Worm (Caenorhabditis elegans) whole organism, young adult: ENCODE data around the gene myrf-1.

Experiments
- B0261.1 ChIP-seq: sonication (generic microtip); optimal IDR thresholded peaks from 2 replicates; lab custom pipeline; 2016; ENCODE audit warnings: mild to moderate bottlenecking, missing genetic modification characterization, moderate library complexity, missing compliant biosample characterization
- C06A6.2 ChIP-seq: fragments of 200-800 bp; sonication (Bioruptor generic); conservative IDR thresholded peaks from 2 replicates; pipeline ENCODE4 v1.3.6; 2022; ENCODE audit warnings: missing genetic modification characterization, missing compliant biosample characterization
- F23B12.7 ChIP-seq: sonication (generic microtip); optimal IDR thresholded peaks from 2 replicates; lab custom pipeline; 2017; ENCODE audit warnings: missing genetic modification characterization, mild to moderate bottlenecking, missing compliant biosample characterization, antibody characterized with exemption, moderate library complexity; ENCODE audit not compliant: insufficient read depth
- F52B5.7 ChIP-seq: sonication (generic microtip); optimal IDR thresholded peaks from 2 replicates; lab custom pipeline; 2016; ENCODE audit warnings: mild to moderate bottlenecking, missing genetic modification characterization, missing compliant biosample characterization
- F57A8.1 ChIP-seq: fragments of 200-800 bp; sonication (Bioruptor generic); optimal IDR thresholded peaks from 2 replicates; lab custom pipeline; 2018; ENCODE audit warnings: mild to moderate bottlenecking, missing genetic modification characterization, moderate library complexity, missing compliant biosample characterization
- K12H6.12 ChIP-seq: fragments of 200-800 bp; sonication (Bioruptor generic); optimal IDR thresholded peaks from 2 replicates; lab custom pipeline; 2018; ENCODE audit warnings: mild to moderate bottlenecking, missing genetic modification characterization, missing compliant biosample characterization
- Y53G8AR.9 ChIP-seq: fragments of 200-800 bp; sonication (Bioruptor generic); conservative IDR thresholded peaks from 2 replicates; pipeline ENCODE4 v1.3.6; 2022; ENCODE audit warnings: missing genetic modification reagents, missing genetic modification characterization, missing compliant biosample characterization
- Y95B8A.8 ChIP-seq: fragments of 200-800 bp; sonication (Bioruptor generic); IDR thresholded peaks from 2 replicates; pipeline ENCODE4 v1.3.6; 2022; ENCODE audit warnings: missing genetic modification reagents, missing genetic modification characterization, missing compliant biosample characterization
- akir-1 ChIP-seq: fragments of 200-800 bp; sonication (Bioruptor generic); optimal IDR thresholded peaks from 2 replicates; lab custom pipeline; 2018; ENCODE audit warnings: mild to moderate bottlenecking, missing genetic modification characterization, moderate library complexity, missing compliant biosample characterization
- atf-7 ChIP-seq: sonication (generic microtip); optimal IDR thresholded peaks from 2 replicates; lab custom pipeline; 2017; ENCODE audit warnings: mild to moderate bottlenecking, missing genetic modification characterization, missing compliant biosample characterization
- attf-3 ChIP-seq: fragments of 200-800 bp; sonication (Bioruptor generic); conservative IDR thresholded peaks from 2 replicates; pipeline ENCODE4 v1.3.6; 2022; ENCODE audit warnings: missing genetic modification reagents, missing genetic modification characterization, missing compliant biosample characterization
- attf-5 ChIP-seq: fragments of 200-800 bp; sonication (Bioruptor generic); optimal IDR thresholded peaks from 2 replicates; lab custom pipeline; 2018; ENCODE audit warnings: mild to moderate bottlenecking, missing genetic modification characterization, missing compliant biosample characterization
- cebp-1 ChIP-seq, 2 experiments: fragments of 200-800 bp in 1 of 2; sonication (Bioruptor generic) in 1 of 2; sonication (generic microtip) in 1 of 2; IDR thresholded peaks in 1 of 2; optimal IDR thresholded peaks in 1 of 2; 2 replicates each; pipeline versions ENCODE4 v1.3.6 to Lab custom; 2017 to 2022; ENCODE audit warnings: missing compliant biosample characterization in 2 of 2, missing genetic modification characterization in 2 of 2, mild to moderate bottlenecking in 1 of 2, missing genetic modification reagents in 1 of 2, moderate library complexity in 1 of 2
- ceh-27 ChIP-seq: fragments of 200-800 bp; sonication (Bioruptor generic); optimal IDR thresholded peaks from 2 replicates; lab custom pipeline; 2018; ENCODE audit warnings: mild to moderate bottlenecking, missing genetic modification characterization, moderate library complexity, missing compliant biosample characterization
- chd-7 ChIP-seq: sonication (generic microtip); optimal IDR thresholded peaks from 2 replicates; lab custom pipeline; 2016; ENCODE audit warnings: mild to moderate bottlenecking, missing genetic modification characterization, moderate library complexity, missing compliant biosample characterization
- dox-1 ChIP-seq: fragments of 200-800 bp; sonication (Bioruptor generic); IDR thresholded peaks from 2 replicates; pipeline ENCODE4 v1.3.6; 2022; ENCODE audit warnings: missing genetic modification reagents, missing genetic modification characterization, missing compliant biosample characterization
- dpl-1 ChIP-seq: fragments of 150-350 bp; optimal IDR thresholded peaks from 2 replicates; lab custom pipeline; 2014; ENCODE audit warnings: missing biosample characterization, missing genetic modification reagents, missing genetic modification characterization
- egrh-3 ChIP-seq: fragments of 200-800 bp; sonication (Bioruptor generic); IDR thresholded peaks from 2 replicates; pipeline ENCODE4 v1.3.6; 2022; ENCODE audit warnings: missing genetic modification reagents, missing genetic modification characterization, missing compliant biosample characterization
- ekl-4 ChIP-seq: fragments of 200-800 bp; sonication (Bioruptor generic); IDR thresholded peaks from 2 replicates; pipeline ENCODE4 v1.3.6; 2022; ENCODE audit warnings: missing genetic modification reagents, missing genetic modification characterization, missing compliant biosample characterization
- fkh-3 ChIP-seq: sonication (generic microtip); optimal IDR thresholded peaks from 2 replicates; lab custom pipeline; 2016; ENCODE audit warnings: mild to moderate bottlenecking, missing genetic modification characterization, missing compliant biosample characterization
- gei-17 ChIP-seq: fragments of 200-800 bp; sonication (Bioruptor generic); optimal IDR thresholded peaks from 2 replicates; lab custom pipeline; 2018; ENCODE audit warnings: mild to moderate bottlenecking, missing genetic modification characterization, missing compliant biosample characterization
- hmg-1.2 ChIP-seq: fragments of 200-800 bp; sonication (Bioruptor generic); IDR thresholded peaks from 2 replicates; pipeline ENCODE4 v1.3.6; 2022; ENCODE audit warnings: missing genetic modification reagents, missing genetic modification characterization, missing compliant biosample characterization
- let-526 ChIP-seq: fragments of 200-800 bp; sonication (Bioruptor generic); IDR thresholded peaks from 2 replicates; pipeline ENCODE4 v1.3.6; 2022; ENCODE audit warnings: missing genetic modification reagents, missing genetic modification characterization, missing compliant biosample characterization
- let-607 ChIP-seq, 2 experiments: fragments of 200-800 bp in 1 of 2; sonication (Bioruptor generic) in 1 of 2; sonication (generic microtip) in 1 of 2; optimal IDR thresholded peaks; 2 replicates each; lab custom pipeline; 2016 to 2018; ENCODE audit warnings: mild to moderate bottlenecking in 2 of 2, missing compliant biosample characterization in 2 of 2, missing genetic modification characterization in 2 of 2, moderate library complexity in 2 of 2, missing genotype in 1 of 2
- lin-26 ChIP-seq: fragments of 200-800 bp; sonication (Bioruptor generic); IDR thresholded peaks from 2 replicates; pipeline ENCODE4 v1.3.6; 2022; ENCODE audit warnings: missing genetic modification reagents, missing genetic modification characterization, missing compliant biosample characterization
- lsy-27 ChIP-seq: sonication (generic microtip); optimal IDR thresholded peaks from 2 replicates; lab custom pipeline; 2017; ENCODE audit warnings: missing genetic modification characterization, mild to moderate bottlenecking, missing compliant biosample characterization, antibody characterized with exemption, missing genotype, borderline replicate concordance; ENCODE audit not compliant: insufficient read depth
- madf-10 ChIP-seq: sonication (generic microtip); optimal IDR thresholded peaks from 2 replicates; lab custom pipeline; 2016; ENCODE audit warnings: mild to moderate bottlenecking, missing genetic modification characterization, missing compliant biosample characterization
- madf-3 ChIP-seq: fragments of 200-800 bp; sonication (Bioruptor generic); IDR thresholded peaks from 2 replicates; pipeline ENCODE4 v1.3.6; 2022; ENCODE audit warnings: missing genetic modification reagents, missing genetic modification characterization, missing compliant biosample characterization
- madf-6 ChIP-seq: fragments of 200-800 bp; sonication (Bioruptor generic); IDR thresholded peaks from 2 replicates; pipeline ENCODE4 v1.3.6; 2022; ENCODE audit warnings: missing genetic modification reagents, missing genetic modification characterization, missing compliant biosample characterization
- mcd-1 ChIP-seq: fragments of 200-800 bp; sonication (Bioruptor generic); IDR thresholded peaks from 2 replicates; pipeline ENCODE4 v1.3.6; 2022; ENCODE audit warnings: missing genetic modification reagents, missing genetic modification characterization, missing compliant biosample characterization
- nfya-1 ChIP-seq: sonication (generic microtip); optimal IDR thresholded peaks from 2 replicates; lab custom pipeline; 2017; ENCODE audit warnings: antibody characterized with exemption, missing compliant biosample characterization, missing genetic modification characterization, borderline replicate concordance; ENCODE audit not compliant: insufficient read depth
- nfya-2 ChIP-seq: fragments of 200-800 bp; sonication (Bioruptor generic); IDR thresholded peaks from 2 replicates; pipeline ENCODE4 v1.3.6; 2022; ENCODE audit warnings: missing genetic modification reagents, missing genetic modification characterization, missing compliant biosample characterization
- nhr-80 ChIP-seq: sonication (generic microtip); optimal IDR thresholded peaks from 2 replicates; lab custom pipeline; 2016; ENCODE audit warnings: missing genetic modification characterization, missing compliant biosample characterization
- nhr-90 ChIP-seq: sonication (generic microtip); optimal IDR thresholded peaks from 2 replicates; lab custom pipeline; 2016; ENCODE audit warnings: missing genotype, mild to moderate bottlenecking, missing genetic modification characterization, missing compliant biosample characterization
- pbrm-1 ChIP-seq: fragments of 200-800 bp; sonication (Bioruptor generic); IDR thresholded peaks from 2 replicates; pipeline ENCODE4 v1.3.6; 2022; ENCODE audit warnings: missing genetic modification reagents, missing genetic modification characterization, missing compliant biosample characterization
- rcor-1 ChIP-seq: fragments of 200-800 bp; sonication (Bioruptor generic); IDR thresholded peaks from 2 replicates; pipeline ENCODE4 v1.3.6; 2022; ENCODE audit warnings: missing genetic modification reagents, missing genetic modification characterization, missing compliant biosample characterization
- repo-1 ChIP-seq: sonication (generic microtip); optimal IDR thresholded peaks from 2 replicates; lab custom pipeline; 2017; ENCODE audit warnings: mild to moderate bottlenecking, missing genetic modification characterization, missing compliant biosample characterization
- sdz-38 ChIP-seq: sonication (generic microtip); optimal IDR thresholded peaks from 2 replicates; lab custom pipeline; 2016; ENCODE audit warnings: missing genotype, missing genetic modification characterization, missing compliant biosample characterization
- snpc-1.1 ChIP-seq: sonication (generic microtip); optimal IDR thresholded peaks from 2 replicates; lab custom pipeline; 2017; ENCODE audit warnings: missing genetic modification characterization, mild to moderate bottlenecking, missing compliant biosample characterization, antibody characterized with exemption, moderate library complexity, missing genotype, missing genetic modification reagents; ENCODE audit not compliant: insufficient read depth
- snpc-4 ChIP-seq, 5 experiments: fragments of 150-350 bp in 1 of 5; sonication (generic microtip) in 4 of 5; optimal IDR thresholded peaks; 2 replicates each; lab custom pipeline; 2014 to 2018; ENCODE audit warnings: missing genetic modification characterization in 5 of 5, missing biosample characterization in 3 of 5, antibody characterized with exemption in 2 of 5, mild to moderate bottlenecking in 2 of 5, missing compliant biosample characterization in 2 of 5, missing genotype in 2 of 5, moderate library complexity in 2 of 5, missing genetic modification reagents in 1 of 5
- somi-1 ChIP-seq: fragments of 200-800 bp; sonication (Bioruptor generic); optimal IDR thresholded peaks from 2 replicates; lab custom pipeline; 2018; ENCODE audit warnings: mild to moderate bottlenecking, missing genetic modification characterization, missing compliant biosample characterization
- tlf-1 ChIP-seq: fragments of 200-800 bp; sonication (Bioruptor generic); optimal IDR thresholded peaks from 2 replicates; lab custom pipeline; 2018; ENCODE audit warnings: mild to moderate bottlenecking, missing genetic modification characterization, missing compliant biosample characterization
- zfh-2 ChIP-seq: fragments of 200-800 bp; sonication (Bioruptor generic); conservative IDR thresholded peaks from 2 replicates; pipeline ENCODE4 v1.3.6; 2022; ENCODE audit warnings: missing genetic modification reagents, missing genetic modification characterization, missing compliant biosample characterization
- ztf-26 ChIP-seq: sonication (generic microtip); optimal IDR thresholded peaks from 2 replicates; lab custom pipeline; 2017; ENCODE audit warnings: missing genetic modification characterization, missing compliant biosample characterization
- ztf-3 ChIP-seq: fragments of 200-800 bp; sonication (Bioruptor generic); optimal IDR thresholded peaks from 2 replicates; lab custom pipeline; 2018; ENCODE audit warnings: mild to moderate bottlenecking, missing genetic modification characterization, missing compliant biosample characterization

Gene myrf-1

ce11 chrII:10502491-10503063, at the start of gene myrf-1:
Gene myrf-1, minus strand, starts transcription at chrII:10502541.
- TF ChIP-seq lin-26 (GFP tag; lab: Robert Waterston, UW), result peak; percentile 79
- TF ChIP-seq nfya-1 (tag; lab: Kevin White, UChicago), result no peak
- TF ChIP-seq F23B12.7 (tag; lab: Kevin White, UChicago), result peak; percentile 12
- peak; percentile 69; the same call in 1 of the 2 replicates for TF ChIP-seq pbrm-1 (GFP tag; lab: Robert Waterston, UW)
- peak; percentile 54; the same call in 1 of the 2 replicates for TF ChIP-seq ekl-4 (GFP tag; lab: Robert Waterston, UW)
- TF ChIP-seq snpc-1.1 (tag; lab: Kevin White, UChicago), result no peak
- peak; percentile 88 for TF ChIP-seq K12H6.12
- TF ChIP-seq let-607 (tag; optimal IDR thresholded peaks at IDR 0.05; lab: Kevin White, UChicago), result peak; percentile 57 to 65
- peak; percentile 74 for TF ChIP-seq ceh-27 (GFP tag; lab: Kevin White, UChicago)
- TF ChIP-seq ztf-26, result peak; percentile 33
- no peak for TF ChIP-seq snpc-4 (GFP tag; optimal IDR thresholded peaks at IDR 0.05; lab: Kevin White, UChicago)
- TF ChIP-seq snpc-4 (tag; optimal IDR thresholded peaks at IDR 0.05; lab: Kevin White, UChicago), result peak in 1 of 4 experiments; percentile 35
- TF ChIP-seq let-526 (GFP tag; lab: Robert Waterston, UW), result no peak; the same call in 1 of the 2 replicates
- TF ChIP-seq Y95B8A.8, result no peak
- no peak for TF ChIP-seq dpl-1
- peak; percentile 45 for TF ChIP-seq C06A6.2
- peak; percentile 87 for TF ChIP-seq attf-5 (GFP tag; lab: Kevin White, UChicago)
- no peak for TF ChIP-seq B0261.1
- TF ChIP-seq nfya-2, result no peak
- peak; percentile 12 for TF ChIP-seq gei-17
- peak; percentile 97 for TF ChIP-seq egrh-3 (GFP tag; lab: Robert Waterston, UW)
- TF ChIP-seq sdz-38 (tag; lab: Kevin White, UChicago), result no peak
- no peak for TF ChIP-seq lsy-27 (tag; lab: Kevin White, UChicago)
- peak; percentile 81 for TF ChIP-seq mcd-1 (GFP tag; lab: Robert Waterston, UW)
- TF ChIP-seq F52B5.7 (tag; lab: Kevin White, UChicago), result no peak
- TF ChIP-seq dox-1 (GFP tag; lab: Robert Waterston, UW), result peak; percentile 90
- peak; percentile 47 for TF ChIP-seq repo-1 (tag; lab: Kevin White, UChicago)
- TF ChIP-seq madf-10, result peak; percentile 57
- no peak; the same call in 1 of the 2 replicates for TF ChIP-seq madf-3 (GFP tag; lab: Robert Waterston, UW)
- TF ChIP-seq attf-3 (GFP tag; lab: Robert Waterston, UW), result 0 out of 2 replicates have a peak, but pooled peaks have one; percentile 17
- TF ChIP-seq nhr-90 (tag; lab: Kevin White, UChicago), result peak; percentile 18
- peak; percentile 100 for TF ChIP-seq zfh-2 (GFP tag; lab: Robert Waterston, UW)
- peak; percentile 21 for TF ChIP-seq akir-1
- TF ChIP-seq F57A8.1 (GFP tag; lab: Kevin White, UChicago), result peak; percentile 5
- TF ChIP-seq cebp-1 (GFP tag; IDR thresholded peaks at IDR 0.05; lab: Robert Waterston, UW), result peak; percentile 25; the same call in 1 of the 2 replicates
- peak; percentile 84 for TF ChIP-seq cebp-1 (tag; optimal IDR thresholded peaks at IDR 0.05; lab: Kevin White, UChicago)
- no peak for TF ChIP-seq tlf-1 (GFP tag; lab: Kevin White, UChicago)
- TF ChIP-seq atf-7 (tag; lab: Kevin White, UChicago), result peak; percentile 44
- 0 out of 2 replicates have a peak, but pooled peaks have one; percentile 47 for TF ChIP-seq rcor-1 (GFP tag; lab: Robert Waterston, UW)
- peak; percentile 12; the same call in 1 of the 2 replicates for TF ChIP-seq madf-6 (GFP tag; lab: Robert Waterston, UW)
- TF ChIP-seq hmg-1.2 (GFP tag; lab: Robert Waterston, UW), result peak; percentile 91
- no peak for TF ChIP-seq ztf-3 (GFP tag; lab: Kevin White, UChicago)
- no peak for TF ChIP-seq Y53G8AR.9
- peak; percentile 91 for TF ChIP-seq nhr-80
- peak; percentile 79 for TF ChIP-seq chd-7 (tag; lab: Kevin White, UChicago)
- no peak for TF ChIP-seq fkh-3 (tag; lab: Kevin White, UChicago)
- peak; percentile 75 for TF ChIP-seq somi-1 (GFP tag; lab: Kevin White, UChicago)
